Fruit fly (Drosophila melanogaster) S2 (cell line): Measurements from ENCODE around the gene bi.

Source experiments
- CG8478 ChIP-seq: fragments of >200 bp; optimal IDR thresholded peaks from 2 replicates; lab custom pipeline; 2018
- CTCF ChIP-seq, 2 experiments: fragments of >200 bp; optimal IDR thresholded peaks; 2 replicates each; lab custom pipeline; 2018

The bi gene

DNA sequence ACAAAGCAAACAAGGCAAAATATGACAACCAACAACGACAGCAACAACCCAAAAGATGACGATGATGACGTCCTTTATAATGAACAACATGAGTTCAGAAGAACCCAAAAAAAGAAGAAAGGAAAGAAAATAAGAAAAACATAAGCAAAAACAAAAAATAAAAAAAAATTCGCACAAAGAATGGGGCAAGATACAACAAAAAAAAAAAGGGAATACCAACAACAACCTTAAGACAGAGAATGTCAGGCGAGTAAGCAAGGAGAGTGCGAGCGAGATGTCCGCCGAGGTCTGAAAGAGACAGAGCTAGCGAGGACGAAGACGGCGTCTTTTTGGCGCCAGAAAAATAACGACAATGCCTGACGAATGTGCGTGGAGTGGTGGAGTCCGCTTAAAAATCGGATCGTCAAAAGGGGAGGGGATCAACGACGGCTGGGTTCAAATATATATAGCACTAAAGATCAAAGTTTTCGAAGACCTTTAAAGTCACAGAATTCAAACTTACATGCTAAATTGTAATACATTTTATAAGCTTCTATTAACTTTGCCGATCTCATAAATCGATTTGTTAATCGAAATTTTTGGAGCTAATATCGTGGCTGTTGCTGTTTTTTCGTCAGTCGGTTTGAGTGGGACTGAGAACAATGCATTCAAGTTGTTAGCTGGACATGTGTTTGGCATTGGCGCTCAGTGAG lies 22.4 kb downstream of the bi start:
- TF ChIP-seq CTCF (optimal IDR thresholded peaks at IDR 0.05; lab: Kevin White, UChicago) = no peak
- TF ChIP-seq CG8478 = no peak

- no peak for TF ChIP-seq CG8478
- TF ChIP-seq CTCF (optimal IDR thresholded peaks at IDR 0.05; lab: Kevin White, UChicago) = no peak
Observed at dm6 chrX:4438802-4439201, 26.1 kb downstream of the bi start.

DNA sequence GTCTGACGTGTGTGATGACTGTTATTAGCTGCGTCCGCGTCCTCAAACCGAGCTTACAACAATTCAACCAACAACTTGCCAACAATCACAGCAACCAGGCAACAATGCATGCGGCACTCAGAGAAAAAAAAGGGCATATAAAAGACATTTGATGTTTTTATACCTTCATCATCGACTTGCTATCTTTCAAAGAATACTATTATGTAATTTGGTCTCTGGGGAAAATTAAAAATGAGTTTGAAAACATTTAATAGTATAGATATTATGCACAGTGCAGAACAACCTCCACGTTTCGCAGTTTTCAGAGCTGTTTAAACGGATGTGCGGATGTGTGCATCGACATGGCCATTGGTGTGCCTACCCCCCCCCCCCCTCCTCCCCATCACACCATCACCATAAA lies 29.9 kb downstream of the bi start:
- TF ChIP-seq CTCF (optimal IDR thresholded peaks at IDR 0.05; lab: Kevin White, UChicago) (no peak), CG8478 (no peak)

DNA sequence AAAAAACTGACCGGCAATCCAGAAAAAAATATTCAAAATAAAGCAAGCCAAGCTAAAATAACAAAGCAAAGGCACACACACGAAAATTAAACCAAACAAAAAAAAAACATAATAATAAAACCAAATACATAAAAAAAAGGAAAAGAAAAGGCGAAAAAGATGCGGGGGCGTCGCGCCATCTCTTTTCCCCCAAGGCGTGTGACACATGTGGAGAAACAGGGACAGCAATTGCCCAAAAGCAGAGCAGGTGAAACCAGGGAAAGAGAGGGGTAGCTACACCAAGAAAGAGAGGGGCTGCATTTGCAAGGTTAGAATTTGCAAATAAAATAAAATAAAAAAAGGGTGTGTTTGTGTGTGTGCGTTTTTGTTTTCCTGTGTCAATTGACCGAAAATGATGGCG lies 32.2 kb downstream of the bi start:
- TF ChIP-seq CTCF (optimal IDR thresholded peaks at IDR 0.05; lab: Kevin White, UChicago) (no peak), CG8478 (no peak)

- TF ChIP-seq CG8478 = no peak
- TF ChIP-seq CTCF (optimal IDR thresholded peaks at IDR 0.05; lab: Kevin White, UChicago) = no peak
Observed at dm6 chrX:4446009-4446408, 33.4 kb downstream of the bi start.

DNA sequence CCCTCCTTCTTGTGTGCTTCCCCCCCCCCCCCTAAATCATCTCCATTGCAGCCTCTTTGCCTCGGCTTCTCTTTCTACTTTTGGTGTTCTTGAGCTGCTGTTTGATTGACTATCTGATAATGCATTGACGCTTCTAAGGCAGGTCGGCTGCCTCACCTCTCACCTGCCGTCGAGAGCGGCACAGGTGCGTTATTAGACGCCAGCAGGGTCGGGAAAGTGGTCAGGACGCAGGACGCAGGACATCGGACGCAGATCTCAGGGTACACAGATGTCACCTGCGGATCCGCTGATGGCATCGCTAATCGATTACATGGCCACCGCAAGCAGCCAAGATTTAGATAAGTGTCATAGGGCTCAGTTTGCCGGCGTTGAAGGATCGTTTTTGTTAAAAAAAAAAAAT lies 34.9 kb downstream of the bi start:
- no peak for TF ChIP-seq CTCF (optimal IDR thresholded peaks at IDR 0.05; lab: Kevin White, UChicago)
- no peak for TF ChIP-seq CG8478

DNA sequence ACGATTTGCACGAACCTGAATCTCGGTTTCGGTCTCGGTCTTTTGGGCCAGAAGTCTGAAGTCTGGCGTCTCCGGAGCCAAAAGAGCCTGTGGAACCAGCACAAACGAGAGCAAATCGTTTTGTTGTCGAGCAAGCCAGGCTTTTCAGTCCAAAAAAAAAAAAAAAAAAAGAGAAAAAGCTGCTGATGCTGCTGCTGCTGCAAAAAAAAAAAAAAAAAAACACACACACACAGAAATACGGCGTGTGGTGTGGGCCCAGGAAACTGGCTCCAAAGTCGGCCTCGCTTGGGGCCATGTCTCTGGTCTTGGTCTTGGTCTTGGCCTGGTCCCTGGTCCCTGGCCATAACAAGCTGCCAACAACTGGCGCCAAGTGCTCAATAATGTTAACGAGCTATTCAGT lies 36.0 kb downstream of the bi start:
- no peak for TF ChIP-seq CG8478
- no peak for TF ChIP-seq CTCF (optimal IDR thresholded peaks at IDR 0.05; lab: Kevin White, UChicago)

DNA sequence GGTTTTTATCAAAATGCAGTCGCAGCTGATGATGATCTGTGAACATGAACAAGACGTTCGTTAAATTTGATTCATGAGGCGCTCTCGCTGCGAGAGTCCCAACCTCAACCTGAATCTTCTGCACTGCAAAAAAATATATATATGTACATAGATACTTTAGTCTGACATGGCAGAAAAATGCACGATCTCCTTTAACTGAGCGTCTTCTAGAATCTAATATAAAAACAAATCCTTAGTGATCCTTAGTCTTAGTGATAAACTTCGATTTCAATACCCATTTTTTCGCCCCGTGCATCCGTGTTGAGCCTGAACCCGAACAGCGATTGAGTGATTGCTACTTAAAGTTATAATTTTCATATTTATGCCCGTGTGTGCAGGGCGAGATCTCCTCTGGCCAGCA lies 36.9 kb downstream of the bi start:
- no peak for TF ChIP-seq CG8478
- TF ChIP-seq CTCF (optimal IDR thresholded peaks at IDR 0.05; lab: Kevin White, UChicago) = no peak

dm6 chrX:4452938-4453337 lies 40.3 kb downstream of the bi start:
- no peak for TF ChIP-seq CTCF (optimal IDR thresholded peaks at IDR 0.05; lab: Kevin White, UChicago)
- no peak for TF ChIP-seq CG8478

DNA sequence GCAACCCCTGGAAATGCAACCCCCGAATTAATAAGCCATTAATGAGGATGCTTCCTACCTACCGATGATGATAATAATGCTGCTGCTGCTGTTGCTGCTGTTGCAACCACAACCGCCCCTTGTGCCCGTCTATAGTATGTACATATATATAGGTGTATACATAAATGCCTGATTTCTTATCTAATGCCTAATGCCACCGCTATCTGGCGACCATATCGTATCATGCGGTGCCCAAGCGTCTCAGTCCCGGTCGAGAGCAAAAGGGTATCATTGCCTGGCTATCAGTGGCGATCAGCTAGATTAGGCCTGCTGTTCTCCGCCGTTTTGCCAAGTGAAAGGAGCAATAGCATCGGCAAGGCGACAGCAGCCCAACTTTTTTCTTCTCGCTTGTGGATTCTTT lies 42.0 kb downstream of the bi start:
- TF ChIP-seq CTCF (optimal IDR thresholded peaks at IDR 0.05; lab: Kevin White, UChicago) (no peak), CG8478 (no peak)

DNA sequence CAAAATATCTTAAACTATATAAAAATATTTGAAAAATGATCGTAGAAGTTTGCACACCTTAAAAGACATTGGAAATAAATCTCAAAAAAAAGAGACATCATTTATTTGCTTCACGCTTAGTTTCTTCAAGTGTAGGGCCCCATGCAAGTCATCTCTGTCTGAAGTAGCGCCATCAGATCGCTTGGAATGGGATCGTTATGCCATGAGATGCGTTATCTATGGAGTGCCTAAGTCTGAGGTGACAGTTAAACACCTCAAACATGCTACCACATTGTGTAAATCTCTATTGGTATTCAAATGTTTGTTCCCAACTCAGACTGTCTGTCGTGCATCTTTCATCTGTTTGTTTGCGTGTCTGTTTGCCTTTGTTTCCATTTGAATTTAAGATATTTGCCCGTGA lies 45.1 kb downstream of the bi start:
- TF ChIP-seq CTCF (optimal IDR thresholded peaks at IDR 0.05; lab: Kevin White, UChicago) = no peak
- no peak for TF ChIP-seq CG8478

dm6 chrX:4459636-4460035 lies 47.0 kb downstream of the bi start:
- TF ChIP-seq CTCF (optimal IDR thresholded peaks at IDR 0.05; lab: Kevin White, UChicago) (no peak), CG8478 (no peak)

dm6 chrX:4461972-4462371 lies 49.3 kb downstream of the bi start:
- TF ChIP-seq CG8478 (no peak), CTCF (optimal IDR thresholded peaks at IDR 0.05; lab: Kevin White, UChicago) (no peak)

dm6 chrX:4469160-4469559 lies 56.5 kb downstream of the bi start:
- TF ChIP-seq CTCF (optimal IDR thresholded peaks at IDR 0.05; lab: Kevin White, UChicago) = no peak
- TF ChIP-seq CG8478 = no peak

DNA sequence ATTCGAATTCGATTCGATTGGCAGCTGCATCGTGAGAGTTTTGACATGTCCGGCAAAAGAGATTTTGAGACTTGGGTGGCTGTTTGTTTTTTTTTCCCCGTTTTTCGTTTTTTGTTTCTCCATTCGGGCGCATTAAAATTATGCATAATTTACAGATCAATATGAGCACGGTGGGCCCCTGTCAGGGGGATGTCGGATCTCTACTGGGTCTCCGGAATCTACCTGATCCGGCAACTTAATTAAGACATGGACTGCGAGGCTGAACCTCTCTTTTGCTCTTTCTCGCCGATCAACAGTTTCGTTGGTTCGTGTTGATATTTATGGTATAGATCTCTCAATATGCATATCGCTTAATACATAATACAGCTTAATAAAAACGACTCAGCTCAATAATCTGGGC lies 61.3 kb downstream of the bi start:
- TF ChIP-seq CG8478 = no peak
- TF ChIP-seq CTCF (optimal IDR thresholded peaks at IDR 0.05; lab: Kevin White, UChicago) = no peak

- TF ChIP-seq CG8478 (no peak), CTCF (optimal IDR thresholded peaks at IDR 0.05; lab: Kevin White, UChicago) (no peak)
Observed at dm6 chrX:4474373-4474772, 61.7 kb downstream of the bi start.

DNA sequence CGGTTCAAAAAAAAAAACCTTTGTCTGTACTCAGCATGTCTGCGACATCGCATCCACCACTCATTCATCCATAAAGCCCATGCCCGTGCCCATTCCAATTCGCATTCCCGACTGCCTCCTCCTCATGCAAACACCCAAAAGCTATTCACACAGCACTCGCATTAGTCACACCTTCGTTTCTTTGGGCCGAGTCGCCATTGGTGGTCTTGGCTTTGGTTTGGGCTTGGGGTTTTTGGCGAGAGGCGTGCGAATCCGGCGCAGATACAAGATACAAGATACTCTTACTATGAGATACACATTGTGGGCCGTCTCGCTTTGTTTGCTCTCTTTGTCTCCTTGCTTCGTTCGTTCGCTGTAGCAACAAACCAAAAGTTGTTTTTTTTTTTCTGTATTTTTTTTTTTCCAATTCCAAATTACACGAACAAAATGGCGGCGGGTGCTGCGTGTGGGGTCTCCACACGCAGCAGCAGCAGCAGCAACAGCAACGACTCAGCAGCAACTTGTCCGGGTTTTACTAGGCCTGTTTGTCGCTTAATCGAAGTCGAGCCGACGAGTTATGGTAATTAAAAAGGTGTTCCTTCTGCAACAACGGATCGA lies 64.2 kb downstream of the bi start:
- TF ChIP-seq CTCF (optimal IDR thresholded peaks at IDR 0.05; lab: Kevin White, UChicago) (no peak), CG8478 (no peak)
